Worm (Caenorhabditis elegans) whole organism, L4 larva: ENCODE data around the gene spat-2.

Experiments
- D1046.2 ChIP-seq: fragments of 200-800 bp; sonication (Bioruptor generic); IDR thresholded peaks from 2 replicates; pipeline ENCODE4 v1.3.6; 2022; ENCODE audit warnings: missing genetic modification characterization, missing compliant biosample characterization
- F37D6.2 ChIP-seq: sonication (generic microtip); optimal IDR thresholded peaks from 2 replicates; lab custom pipeline; 2016; ENCODE audit warnings: mild to moderate bottlenecking, missing genetic modification characterization, missing compliant biosample characterization
- F49E8.2 ChIP-seq: sonication (generic microtip); optimal IDR thresholded peaks from 2 replicates; lab custom pipeline; 2016; ENCODE audit warnings: missing compliant biosample characterization, mild to moderate bottlenecking, missing genetic modification characterization, borderline replicate concordance
- R02D3.7 ChIP-seq: fragments of 150-350 bp; sonication (generic microtip); optimal IDR thresholded peaks from 3 replicates; lab custom pipeline; 2014; ENCODE audit warnings: missing biosample characterization, missing genetic modification characterization
- T26A8.4 ChIP-seq: fragments of 200-800 bp; sonication (Bioruptor generic); IDR thresholded peaks from 2 replicates; pipeline ENCODE4 v1.3.6; 2022; ENCODE audit warnings: missing genetic modification characterization, missing compliant biosample characterization
- Y105C5A.15 ChIP-seq: fragments of 200-800 bp; sonication (Bioruptor generic); IDR thresholded peaks from 2 replicates; pipeline ENCODE4 v1.3.6; 2022; ENCODE audit warnings: missing genetic modification characterization, missing compliant biosample characterization
- Y5F2A.4 ChIP-seq: fragments of 200-800 bp; sonication (Bioruptor generic); optimal IDR thresholded peaks from 2 replicates; lab custom pipeline; 2018; ENCODE audit warnings: mild to moderate bottlenecking, missing genetic modification characterization, missing compliant biosample characterization
- ZK337.2 ChIP-seq: fragments of 200-800 bp; sonication (Bioruptor generic); IDR thresholded peaks from 2 replicates; pipeline ENCODE4 v1.3.6; 2022; ENCODE audit warnings: missing genetic modification reagents, missing genetic modification characterization, missing compliant biosample characterization
- ceh-28 ChIP-seq: fragments of 150-350 bp; optimal IDR thresholded peaks from 2 replicates; lab custom pipeline; 2014; ENCODE audit warnings: missing biosample characterization, missing genetic modification reagents, missing genetic modification characterization
- ceh-44 ChIP-seq: fragments of 200-800 bp; sonication (Bioruptor generic); IDR thresholded peaks from 2 replicates; pipeline ENCODE4 v1.3.6; 2022; ENCODE audit warnings: missing genetic modification reagents, missing genetic modification characterization, missing compliant biosample characterization
- ctbp-1 ChIP-seq: fragments of 200-800 bp; sonication (Bioruptor generic); IDR thresholded peaks from 2 replicates; pipeline ENCODE4 v1.3.6; 2022; ENCODE audit warnings: missing genetic modification reagents, missing genetic modification characterization, missing compliant biosample characterization
- daf-12 ChIP-seq: fragments of 150-350 bp; optimal IDR thresholded peaks from 2 replicates; lab custom pipeline; 2014; ENCODE audit warnings: missing biosample characterization, missing genetic modification reagents, missing genetic modification characterization
- daf-16 ChIP-seq, 3 experiments: sonication (generic microtip); optimal IDR thresholded peaks; 2 replicates each; lab custom pipeline; 2016 to 2017; ENCODE audit warnings: missing genetic modification characterization in 3 of 3, missing genetic modification reagents in 3 of 3, mild to moderate bottlenecking in 2 of 3, missing compliant biosample characterization in 2 of 3, missing biosample characterization in 1 of 3, moderate library complexity in 1 of 3
- daf-8 ChIP-seq: fragments of 200-800 bp; sonication (Bioruptor generic); IDR thresholded peaks from 2 replicates; pipeline ENCODE4 v1.3.6; 2022; ENCODE audit warnings: missing genetic modification characterization, missing compliant biosample characterization
- dmd-9 ChIP-seq: fragments of 200-800 bp; sonication (Bioruptor generic); IDR thresholded peaks from 2 replicates; pipeline ENCODE4 v1.3.6; 2022; ENCODE audit warnings: missing genetic modification reagents, missing genetic modification characterization, missing compliant biosample characterization
- dve-1 ChIP-seq: sonication (generic microtip); optimal IDR thresholded peaks from 2 replicates; lab custom pipeline; 2017; ENCODE audit warnings: antibody characterized with exemption, mild to moderate bottlenecking, missing genetic modification characterization, missing compliant biosample characterization; ENCODE audit not compliant: insufficient read depth
- hif-1 ChIP-seq, 2 experiments: sonication (generic microtip); optimal IDR thresholded peaks; 2 replicates each; lab custom pipeline; 2016 to 2017; ENCODE audit warnings: missing compliant biosample characterization in 2 of 2, missing genetic modification characterization in 2 of 2, missing genetic modification reagents in 2 of 2, missing genotype in 2 of 2, mild to moderate bottlenecking in 1 of 2
- jun-1 ChIP-seq: fragments of 150-350 bp; optimal IDR thresholded peaks from 2 replicates; lab custom pipeline; 2014; ENCODE audit warnings: missing biosample characterization, missing genetic modification reagents, missing genetic modification characterization
- lin-13 ChIP-seq: fragments of 150-350 bp; optimal IDR thresholded peaks from 2 replicates; lab custom pipeline; 2014; ENCODE audit warnings: missing biosample characterization, missing genetic modification reagents, missing genetic modification characterization
- lin-15B ChIP-seq: fragments of 150-350 bp; sonication (generic microtip); optimal IDR thresholded peaks from 3 replicates; lab custom pipeline; 2014; ENCODE audit warnings: missing biosample characterization, missing genetic modification characterization
- lin-38 ChIP-seq: fragments of 200-800 bp; sonication (Bioruptor generic); IDR thresholded peaks from 2 replicates; pipeline ENCODE4 v1.3.6; 2022; ENCODE audit warnings: missing genetic modification reagents, missing genetic modification characterization, missing compliant biosample characterization
- lin-39 ChIP-seq: fragments of 150-350 bp; optimal IDR thresholded peaks from 2 replicates; lab custom pipeline; 2014; ENCODE audit warnings: missing biosample characterization, missing genetic modification reagents, missing genetic modification characterization
- lir-3 ChIP-seq: sonication (generic microtip); optimal IDR thresholded peaks from 2 replicates; lab custom pipeline; 2016; ENCODE audit warnings: mild to moderate bottlenecking, missing genetic modification characterization, missing compliant biosample characterization
- madf-9 ChIP-seq: fragments of 200-800 bp; sonication (Bioruptor generic); conservative IDR thresholded peaks from 2 replicates; pipeline ENCODE4 v1.3.6; 2022; ENCODE audit warnings: missing genetic modification reagents, missing genetic modification characterization, missing compliant biosample characterization
- mdt-29 ChIP-seq: fragments of 200-800 bp; sonication (Bioruptor generic); IDR thresholded peaks from 2 replicates; pipeline ENCODE4 v1.3.6; 2022; ENCODE audit warnings: missing genetic modification reagents, missing genetic modification characterization, missing compliant biosample characterization
- mep-1 ChIP-seq: fragments of 150-350 bp; sonication (generic microtip); optimal IDR thresholded peaks from 3 replicates; lab custom pipeline; 2014; ENCODE audit warnings: missing biosample characterization, missing genetic modification characterization
- mxl-2 ChIP-seq: fragments of 200-800 bp; sonication (Bioruptor generic); conservative IDR thresholded peaks from 2 replicates; pipeline ENCODE4 v1.3.6; 2022; ENCODE audit warnings: missing genetic modification reagents, missing genetic modification characterization, missing compliant biosample characterization
- nhr-102 ChIP-seq: sonication (generic microtip); optimal IDR thresholded peaks from 2 replicates; lab custom pipeline; 2016; ENCODE audit warnings: mild to moderate bottlenecking, missing genetic modification characterization, moderate library complexity, missing compliant biosample characterization
- nhr-111 ChIP-seq: fragments of 200-800 bp; sonication (Bioruptor generic); optimal IDR thresholded peaks from 2 replicates; lab custom pipeline; 2018; ENCODE audit warnings: mild to moderate bottlenecking, missing genetic modification characterization, missing compliant biosample characterization
- nhr-28 ChIP-seq: fragments of 150-350 bp; optimal IDR thresholded peaks from 2 replicates; lab custom pipeline; 2014; ENCODE audit warnings: missing biosample characterization, missing genetic modification characterization
- nhr-42 ChIP-seq: fragments of 200-800 bp; sonication (Bioruptor generic); IDR thresholded peaks from 2 replicates; pipeline ENCODE4 v1.3.6; 2022; ENCODE audit warnings: missing genetic modification characterization, missing compliant biosample characterization
- nhr-6 ChIP-seq: fragments of 150-350 bp; optimal IDR thresholded peaks from 2 replicates; lab custom pipeline; 2014; ENCODE audit warnings: missing biosample characterization, missing genetic modification characterization
- nhr-77 ChIP-seq: fragments of 150-350 bp; optimal IDR thresholded peaks from 2 replicates; lab custom pipeline; 2014; ENCODE audit warnings: missing biosample characterization, missing genetic modification characterization
- php-3 ChIP-seq: fragments of 200-800 bp; sonication (Bioruptor generic); IDR thresholded peaks from 2 replicates; pipeline ENCODE4 v1.3.6; 2022; ENCODE audit warnings: missing genetic modification reagents, missing genetic modification characterization, missing compliant biosample characterization
- pqm-1 ChIP-seq: sonication (generic microtip); optimal IDR thresholded peaks from 2 replicates; lab custom pipeline; 2017; ENCODE audit warnings: missing biosample characterization, missing genetic modification characterization
- rbr-2 ChIP-seq: sonication (generic microtip); optimal IDR thresholded peaks from 2 replicates; lab custom pipeline; 2016; ENCODE audit warnings: missing genotype, missing genetic modification characterization, missing compliant biosample characterization
- saeg-2 ChIP-seq: fragments of 200-800 bp; sonication (Bioruptor generic); IDR thresholded peaks from 2 replicates; pipeline ENCODE4 v1.3.6; 2022; ENCODE audit warnings: missing genetic modification reagents, missing genetic modification characterization, missing compliant biosample characterization
- sdz-12 ChIP-seq: fragments of 200-800 bp; sonication (Bioruptor generic); optimal IDR thresholded peaks from 2 replicates; lab custom pipeline; 2018; ENCODE audit warnings: mild to moderate bottlenecking, missing genetic modification characterization, missing compliant biosample characterization
- skn-1 ChIP-seq: fragments of 150-350 bp; optimal IDR thresholded peaks from 2 replicates; lab custom pipeline; 2014; ENCODE audit warnings: missing biosample characterization, missing genetic modification characterization
- snpc-4 ChIP-seq: fragments of 150-350 bp; optimal IDR thresholded peaks from 2 replicates; lab custom pipeline; 2014; ENCODE audit warnings: missing biosample characterization, missing genetic modification characterization
- spr-3 ChIP-seq: fragments of 200-800 bp; sonication (Bioruptor generic); optimal IDR thresholded peaks from 2 replicates; lab custom pipeline; 2018; ENCODE audit warnings: mild to moderate bottlenecking, missing genetic modification characterization, missing compliant biosample characterization
- tag-97 ChIP-seq: fragments of 200-800 bp; sonication (Bioruptor generic); IDR thresholded peaks from 2 replicates; pipeline ENCODE4 v1.3.6; 2022; ENCODE audit warnings: missing genetic modification characterization, missing compliant biosample characterization
- unc-130 ChIP-seq: sonication (generic microtip); optimal IDR thresholded peaks from 2 replicates; lab custom pipeline; 2016; ENCODE audit warnings: missing genetic modification reagents, missing genetic modification characterization, missing compliant biosample characterization
- unc-39 ChIP-seq: sonication (generic microtip); optimal IDR thresholded peaks from 2 replicates; lab custom pipeline; 2017; ENCODE audit warnings: missing biosample characterization, missing genetic modification characterization
- unc-62 ChIP-seq, 3 experiments: fragments of 150-350 bp in 1 of 3; sonication (generic microtip); optimal IDR thresholded peaks in 2 of 3; peaks in 1 of 3; 1 replicate in 1 of 3; 2 replicates in 2 of 3; lab custom pipeline; 2014 to 2017; ENCODE audit warnings: missing biosample characterization in 3 of 3, missing genetic modification characterization in 3 of 3, missing genetic modification reagents in 3 of 3, missing genotype in 1 of 3
- vab-7 ChIP-seq: fragments of 200-800 bp; sonication (Bioruptor generic); IDR thresholded peaks from 2 replicates; pipeline ENCODE4 v1.3.6; 2022; ENCODE audit warnings: missing genetic modification reagents, missing genetic modification characterization, missing compliant biosample characterization
- zag-1 ChIP-seq: fragments of 150-350 bp; optimal IDR thresholded peaks from 2 replicates; lab custom pipeline; 2014; ENCODE audit warnings: missing biosample characterization, missing genetic modification characterization
- zfp-2 ChIP-seq: sonication (generic microtip); optimal IDR thresholded peaks from 2 replicates; lab custom pipeline; 2016; ENCODE audit warnings: mild to moderate bottlenecking, missing genetic modification characterization, missing compliant biosample characterization
- zfp-3 ChIP-seq: fragments of 200-800 bp; sonication (Bioruptor generic); conservative IDR thresholded peaks from 2 replicates; pipeline ENCODE4 v1.3.6; 2022; ENCODE audit warnings: missing genetic modification reagents, missing genetic modification characterization, missing compliant biosample characterization
- ztf-11 ChIP-seq: fragments of 150-350 bp; optimal IDR thresholded peaks from 2 replicates; lab custom pipeline; 2014; ENCODE audit warnings: missing biosample characterization, missing genetic modification characterization

The spat-2 gene

ce11 chrIII:11090112-11090648, 53.4 kb downstream of the spat-2 start (continued):
- TF ChIP-seq tag-97 (GFP tag; lab: Robert Waterston, UW) (no peak), jun-1 (tag; lab: Kevin White, UChicago) (no peak), dmd-9 (GFP tag; lab: Robert Waterston, UW) (0 out of 2 replicates have a peak, but pooled peaks have one; percentile 17), lin-13 (GFP tag; lab: Kevin White, UChicago) (peak; percentile 30), nhr-6 (tag; lab: Kevin White, UChicago) (no peak), mep-1 (tag; lab: Kevin White, UChicago) (peak; percentile 49), nhr-28 (no peak), lin-15B (tag; lab: Kevin White, UChicago) (no peak), T26A8.4 (GFP tag; lab: Robert Waterston, UW) (peak; percentile 65), nhr-102 (tag; lab: Kevin White, UChicago) (peak; percentile 56), unc-130 (GFP tag; lab: Kevin White, UChicago) (no peak), ctbp-1 (GFP tag; lab: Robert Waterston, UW) (peak; percentile 24; the same call in 1 of the 2 replicates), mdt-29 (peak; percentile 37; the same call in 1 of the 2 replicates), daf-16 (GFP tag; optimal IDR thresholded peaks at IDR 0.05; lab: Kevin White, UChicago) (no peak), daf-16 (tag; optimal IDR thresholded peaks at IDR 0.05; lab: Kevin White, UChicago) (peak; percentile 64), ceh-44 (no peak), daf-8 (GFP tag; lab: Robert Waterston, UW) (no peak), Y5F2A.4 (GFP tag; lab: Kevin White, UChicago) (no peak), nhr-42 (peak; percentile 45; the same call in 1 of the 2 replicates), unc-62 (GFP tag; optimal IDR thresholded peaks at IDR 0.05 in 1 of 2; lab: Kevin White, UChicago) (no peak), unc-62 (tag; optimal IDR thresholded peaks at IDR 0.05; lab: Kevin White, UChicago) (no peak), vab-7 (GFP tag; lab: Robert Waterston, UW) (peak; percentile 42; the same call in 1 of the 2 replicates), snpc-4 (peak; percentile 90), mxl-2 (no peak), lin-38 (peak; percentile 60), zag-1 (tag; lab: Kevin White, UChicago) (no peak), skn-1 (no peak), R02D3.7 (no peak), zfp-3 (GFP tag; lab: Robert Waterston, UW) (no peak), F37D6.2 (tag; lab: Kevin White, UChicago) (no peak), saeg-2 (no peak), pqm-1 (tag; lab: Kevin White, UChicago) (no peak), lir-3 (tag; lab: Kevin White, UChicago) (no peak), Y105C5A.15 (no peak), nhr-77 (tag; lab: Kevin White, UChicago) (no peak), spr-3 (no peak), sdz-12 (GFP tag; lab: Kevin White, UChicago) (peak; percentile 19), F49E8.2 (tag; lab: Kevin White, UChicago) (peak; percentile 43), madf-9 (no peak; the same call in 1 of the 2 replicates), ztf-11 (no peak), rbr-2 (no peak), ceh-28 (no peak), daf-12 (tag; lab: Kevin White, UChicago) (no peak), zfp-2 (tag; lab: Kevin White, UChicago) (no peak), dve-1 (tag; lab: Kevin White, UChicago) (peak; percentile 40), unc-39 (tag; lab: Kevin White, UChicago) (no peak), nhr-111 (GFP tag; lab: Kevin White, UChicago) (no peak), hif-1 (tag; optimal IDR thresholded peaks at IDR 0.05; lab: Kevin White, UChicago) (no peak), D1046.2 (GFP tag; lab: Robert Waterston, UW) (no peak), ZK337.2 (GFP tag; lab: Robert Waterston, UW) (peak; percentile 48; the same call in 1 of the 2 replicates), php-3 (no peak), lin-39 (tag; lab: Kevin White, UChicago) (no peak)
